Fruit fly (Drosophila melanogaster) whole organism, embryonic: ENCODE results near the gene CG46463.

Experiments used
- B-H1 ChIP-seq: fragments of 200-800 bp; sonication (Bioruptor generic); IDR thresholded peaks from 3 replicates; pipeline ENCODE4 v1.3.6; 2022; ENCODE audit warnings: missing biosample characterization, missing genetic modification characterization
- BtbVII ChIP-seq: fragments of 200-800 bp; sonication (Bioruptor generic); optimal IDR thresholded peaks from 3 replicates; lab custom pipeline; 2017; ENCODE audit warnings: missing biosample characterization, mild to moderate bottlenecking, missing genetic modification characterization
- CG10147 ChIP-seq: fragments of 200-800 bp; sonication (Bioruptor generic); optimal IDR thresholded peaks from 2 replicates; lab custom pipeline; 2019; ENCODE audit warnings: missing biosample characterization, mild to moderate bottlenecking, missing genetic modification characterization, moderate library complexity
- CG10267 ChIP-seq: fragments of 200-800 bp; sonication (Bioruptor generic); optimal IDR thresholded peaks from 2 replicates; lab custom pipeline; 2018; ENCODE audit warnings: missing biosample characterization, mild to moderate bottlenecking, missing genetic modification characterization, moderate library complexity
- CG10431 ChIP-seq: fragments of 200-800 bp; sonication (Bioruptor generic); optimal IDR thresholded peaks from 3 replicates; lab custom pipeline; 2018; ENCODE audit warnings: missing biosample characterization, mild to moderate bottlenecking, missing genetic modification characterization
- CG10543 ChIP-seq: fragments of 200-800 bp; sonication (Bioruptor generic); optimal IDR thresholded peaks from 3 replicates; lab custom pipeline; 2017; ENCODE audit warnings: missing biosample characterization, mild to moderate bottlenecking, missing genetic modification characterization, moderate library complexity
- CG12659 ChIP-seq: fragments of 200-800 bp; sonication (Bioruptor generic); optimal IDR thresholded peaks from 3 replicates; lab custom pipeline; 2017; ENCODE audit warnings: mild to moderate bottlenecking, missing biosample characterization, missing genetic modification reagents, missing genetic modification characterization
- CG13287 ChIP-seq: fragments of 200-800 bp; sonication (Bioruptor generic); IDR thresholded peaks from 2 replicates; pipeline ENCODE4 v1.3.6; 2022; ENCODE audit warnings: missing biosample characterization, missing genetic modification characterization; ENCODE audit not compliant: partially characterized antibody
- CG13424 ChIP-seq: fragments of 200-800 bp; sonication (Bioruptor generic); optimal IDR thresholded peaks from 2 replicates; lab custom pipeline; 2019; ENCODE audit warnings: missing biosample characterization, mild to moderate bottlenecking, missing genetic modification characterization, moderate library complexity
- CG13775 ChIP-seq: fragments of 200-800 bp; sonication (Bioruptor generic); optimal IDR thresholded peaks from 3 replicates; lab custom pipeline; 2017; ENCODE audit warnings: missing biosample characterization, mild to moderate bottlenecking, missing genetic modification characterization
- CG14014 ChIP-seq: fragments of 200-800 bp; sonication (Bioruptor generic); IDR thresholded peaks from 2 replicates; pipeline ENCODE4 v1.3.6; 2022; ENCODE audit warnings: missing biosample characterization, missing genetic modification characterization
- CG15011 ChIP-seq: fragments of 200-800 bp; sonication (Bioruptor generic); optimal IDR thresholded peaks from 3 replicates; lab custom pipeline; 2018; ENCODE audit warnings: missing biosample characterization, mild to moderate bottlenecking, missing genetic modification characterization
- CG1603 ChIP-seq: fragments of 200-800 bp; sonication (Bioruptor generic); optimal IDR thresholded peaks from 2 replicates; lab custom pipeline; 2019; ENCODE audit warnings: missing biosample characterization, mild to moderate bottlenecking, missing genetic modification characterization, moderate library complexity
- CG16813 ChIP-seq: fragments of 200-800 bp; sonication (Bioruptor generic); IDR thresholded peaks from 3 replicates; pipeline ENCODE4 v1.3.6; 2022; ENCODE audit warnings: missing biosample characterization, missing genetic modification characterization; ENCODE audit not compliant: partially characterized antibody
- CG31365 ChIP-seq: fragments of 200-800 bp; sonication (Bioruptor generic); optimal IDR thresholded peaks from 2 replicates; lab custom pipeline; 2018; ENCODE audit warnings: missing biosample characterization, mild to moderate bottlenecking, missing genetic modification characterization
- CG3163 ChIP-seq: fragments of 200-800 bp; sonication (Bioruptor generic); optimal IDR thresholded peaks from 3 replicates; lab custom pipeline; 2016; ENCODE audit warnings: missing biosample characterization, missing genetic modification characterization
- CG3995 ChIP-seq: fragments of 200-800 bp; sonication (Bioruptor generic); optimal IDR thresholded peaks from 3 replicates; lab custom pipeline; 2016; ENCODE audit warnings: missing biosample characterization, missing genetic modification characterization
- CG42726 ChIP-seq: fragments of 200-800 bp; sonication (Bioruptor generic); IDR thresholded peaks from 2 replicates; pipeline ENCODE4 v1.3.6; 2022; ENCODE audit warnings: missing biosample characterization, missing genetic modification characterization; ENCODE audit not compliant: partially characterized antibody
- CG4360 ChIP-seq: fragments of 200-800 bp; sonication (Bioruptor generic); IDR thresholded peaks from 2 replicates; pipeline ENCODE4 v1.3.6; 2022; ENCODE audit warnings: missing biosample characterization, missing genetic modification characterization
- CG43689 ChIP-seq: fragments of 200-800 bp; sonication (Bioruptor generic); IDR thresholded peaks from 2 replicates; pipeline ENCODE4 v1.3.6; 2022; ENCODE audit warnings: missing biosample characterization, missing genetic modification characterization
- CG4820 ChIP-seq: fragments of 200-800 bp; sonication (Bioruptor generic); optimal IDR thresholded peaks from 3 replicates; lab custom pipeline; 2016; ENCODE audit warnings: missing biosample characterization, missing genetic modification characterization
- CG8290 ChIP-seq, 3 experiments: fragments of 200-800 bp; sonication (Bioruptor generic); optimal IDR thresholded peaks; 2 replicates each; lab custom pipeline; 2016 to 2019; ENCODE audit warnings: missing biosample characterization in 3 of 3, missing genetic modification characterization in 3 of 3, mild to moderate bottlenecking in 2 of 3, moderate library complexity in 1 of 3
- CG9797 ChIP-seq: fragments of 200-800 bp; sonication (Bioruptor generic); optimal IDR thresholded peaks from 3 replicates; lab custom pipeline; 2018; ENCODE audit warnings: missing biosample characterization, mild to moderate bottlenecking, missing genetic modification characterization
- CHES-1-like ChIP-seq: fragments of 200-800 bp; sonication (Bioruptor generic); optimal IDR thresholded peaks from 2 replicates; lab custom pipeline; 2016; ENCODE audit warnings: missing biosample characterization, missing genetic modification characterization
- D ChIP-seq, 2 experiments: fragments of 200-800 bp in 1 of 2; fragments of >200 bp in 1 of 2; sonication (Bioruptor generic) in 1 of 2; optimal IDR thresholded peaks; 2 replicates in 1 of 2; 3 replicates in 1 of 2; lab custom pipeline; 2017; ENCODE audit warnings: mild to moderate bottlenecking in 1 of 2, missing biosample characterization in 1 of 2, missing genetic modification characterization in 1 of 2, missing genetic modification reagents in 1 of 2
- Dek ChIP-seq: fragments of 200-800 bp; sonication (Bioruptor generic); optimal IDR thresholded peaks from 3 replicates; lab custom pipeline; 2019; ENCODE audit warnings: missing biosample characterization, mild to moderate bottlenecking, missing genetic modification characterization, moderate library complexity
- Dref ChIP-seq: fragments of 200-800 bp; sonication (Bioruptor generic); IDR thresholded peaks from 2 replicates; pipeline ENCODE4 v1.3.6; 2022; ENCODE audit warnings: missing biosample characterization, missing genetic modification characterization
- E2f2 ChIP-seq: fragments of 200-800 bp; sonication (Bioruptor generic); IDR thresholded peaks from 2 replicates; pipeline ENCODE4 v1.3.6; 2022; ENCODE audit warnings: missing biosample characterization, missing genetic modification characterization
- ERR ChIP-seq: fragments of 200-800 bp; sonication (Bioruptor generic); optimal IDR thresholded peaks from 2 replicates; lab custom pipeline; 2016; ENCODE audit warnings: missing biosample characterization, missing genetic modification characterization
- Lim3 ChIP-seq: fragments of 200-800 bp; sonication (Bioruptor generic); IDR thresholded peaks from 2 replicates; pipeline ENCODE4 v1.3.6; 2022; ENCODE audit warnings: missing biosample characterization, missing genetic modification characterization
- Mad ChIP-seq: fragments of 200-800 bp; sonication (Bioruptor generic); optimal IDR thresholded peaks from 2 replicates; lab custom pipeline; 2016; ENCODE audit warnings: missing biosample characterization, missing genetic modification characterization
- Max ChIP-seq: fragments of 200-800 bp; sonication (Bioruptor generic); optimal IDR thresholded peaks from 2 replicates; lab custom pipeline; 2016; ENCODE audit warnings: missing biosample characterization, mild to moderate bottlenecking, missing genetic modification characterization
- Mrtf ChIP-seq: fragments of 200-800 bp; sonication (Bioruptor generic); IDR thresholded peaks from 3 replicates; pipeline ENCODE4 v1.3.6; 2022; ENCODE audit warnings: missing biosample characterization, missing genetic modification characterization
- Myb ChIP-seq: fragments of 200-800 bp; sonication (Bioruptor generic); optimal IDR thresholded peaks from 2 replicates; lab custom pipeline; 2016; ENCODE audit warnings: missing biosample characterization, missing genetic modification characterization
- Sin3A ChIP-seq: fragments of >200 bp; optimal IDR thresholded peaks from 2 replicates; lab custom pipeline; 2018
- Six4 ChIP-seq: fragments of 200-800 bp; sonication (Bioruptor generic); optimal IDR thresholded peaks from 2 replicates; lab custom pipeline; 2016; ENCODE audit warnings: missing biosample characterization, missing genetic modification characterization
- TFAM ChIP-seq: fragments of 200-800 bp; sonication (Bioruptor generic); optimal IDR thresholded peaks from 2 replicates; lab custom pipeline; 2017; ENCODE audit warnings: missing biosample characterization, missing genetic modification characterization, inconsistent platforms
- Xrp1 ChIP-seq: fragments of 200-800 bp; sonication (Bioruptor generic); IDR thresholded peaks from 2 replicates; pipeline ENCODE4 v1.3.6; 2022; ENCODE audit warnings: missing biosample characterization, missing genetic modification characterization
- YL-1 ChIP-seq: fragments of 200-800 bp; sonication (Bioruptor generic); optimal IDR thresholded peaks from 3 replicates; lab custom pipeline; 2017; ENCODE audit warnings: missing biosample characterization, mild to moderate bottlenecking, missing genetic modification characterization
- amos ChIP-seq: fragments of 200-800 bp; sonication (Bioruptor generic); IDR thresholded peaks from 2 replicates; pipeline ENCODE4 v1.3.6; 2022; ENCODE audit warnings: missing biosample characterization, missing genetic modification characterization; ENCODE audit not compliant: partially characterized antibody
- cwo ChIP-seq: fragments of 200-800 bp; sonication (Bioruptor generic); optimal IDR thresholded peaks from 3 replicates; lab custom pipeline; 2017; ENCODE audit warnings: missing biosample characterization, missing genetic modification characterization, mild to moderate bottlenecking, moderate library complexity, missing genetic modification reagents
- gcm ChIP-seq: fragments of 200-800 bp; sonication (Bioruptor generic); optimal IDR thresholded peaks from 2 replicates; lab custom pipeline; 2019; ENCODE audit warnings: missing biosample characterization, mild to moderate bottlenecking, missing genetic modification characterization, moderate library complexity
- h ChIP-seq: fragments of >200 bp; optimal IDR thresholded peaks from 2 replicates; lab custom pipeline; 2017
- insv ChIP-seq, 2 experiments: fragments of 200-800 bp; sonication (Bioruptor generic); optimal IDR thresholded peaks; 3 replicates each; lab custom pipeline; 2016 to 2018; ENCODE audit warnings: missing biosample characterization in 2 of 2, missing genetic modification characterization in 2 of 2
- lmd ChIP-seq: fragments of 200-800 bp; sonication (Bioruptor generic); IDR thresholded peaks from 2 replicates; pipeline ENCODE4 v1.3.6; 2022; ENCODE audit warnings: missing biosample characterization, missing genetic modification characterization
- nau ChIP-seq: fragments of 200-800 bp; sonication (Bioruptor generic); optimal IDR thresholded peaks from 3 replicates; lab custom pipeline; 2017; ENCODE audit warnings: missing biosample characterization, mild to moderate bottlenecking, missing genetic modification characterization, missing genetic modification reagents
- slbo ChIP-seq: fragments of 200-800 bp; sonication (Bioruptor generic); IDR thresholded peaks from 2 replicates; pipeline ENCODE4 v1.3.6; 2022; ENCODE audit warnings: missing biosample characterization, missing genetic modification characterization
- sug ChIP-seq: fragments of 200-800 bp; optimal IDR thresholded peaks from 2 replicates; lab custom pipeline; 2019; ENCODE audit warnings: missing biosample characterization, mild to moderate bottlenecking, missing genetic modification characterization, moderate library complexity
- tna ChIP-seq: fragments of 200-800 bp; sonication (Bioruptor generic); IDR thresholded peaks from 2 replicates; pipeline ENCODE4 v1.3.6; 2022; ENCODE audit warnings: missing biosample characterization, missing genetic modification characterization; ENCODE audit not compliant: partially characterized antibody
- unc-4 ChIP-seq: fragments of 200-800 bp; sonication (Bioruptor generic); IDR thresholded peaks from 2 replicates; pipeline ENCODE4 v1.3.6; 2022; ENCODE audit warnings: missing biosample characterization, missing genetic modification characterization; ENCODE audit not compliant: partially characterized antibody

The CG46463 gene

dm6 chr3L:3471174-3471573 lies 10.1 kb downstream of the CG46463 start, which contains the start of gene CG14971 (continued):
- no peak for TF ChIP-seq CG10147
- TF ChIP-seq Six4 = no peak
- peak; percentile 41 for TF ChIP-seq Sin3A (lab: Kevin White, UChicago)
- TF ChIP-seq CG3995 (GFP tag; lab: Kevin White, UChicago) = peak; percentile 72
- TF ChIP-seq Dref (GFP tag; lab: Robert Waterston, UW) = peak; percentile 92
- no peak for TF ChIP-seq cwo (GFP tag; lab: Kevin White, UChicago)
- TF ChIP-seq CG13775 (GFP tag; lab: Kevin White, UChicago) = peak; percentile 22
- no peak for TF ChIP-seq CG10431 (GFP tag; lab: Kevin White, UChicago)
- TF ChIP-seq lmd (GFP tag; lab: Robert Waterston, UW) = peak; percentile 48; the same call in 1 of the 2 replicates
- peak; percentile 25; the same call in 1 of the 2 replicates for TF ChIP-seq CG14014
- TF ChIP-seq Xrp1 (GFP tag; lab: Robert Waterston, UW) = peak; percentile 35
- TF ChIP-seq CG4820 (GFP tag; lab: Kevin White, UChicago) = no peak
- TF ChIP-seq E2f2 (GFP tag; lab: Robert Waterston, UW) = peak; percentile 77
- peak; percentile 51 for TF ChIP-seq Dek
- TF ChIP-seq slbo (GFP tag; lab: Robert Waterston, UW) = peak; percentile 76
- peak; percentile 44 for TF ChIP-seq Mad (GFP tag; lab: Kevin White, UChicago)
- peak; percentile 67 for TF ChIP-seq Myb (GFP tag; lab: Kevin White, UChicago)
- TF ChIP-seq unc-4 (GFP tag; lab: Robert Waterston, UW) = peak; percentile 85
- TF ChIP-seq TFAM = no peak
- TF ChIP-seq h (lab: Kevin White, UChicago) = no peak
- peak; percentile 67 for TF ChIP-seq CG1603 (tag; lab: Kevin White, UChicago)
- TF ChIP-seq CG43689 (GFP tag; lab: Robert Waterston, UW) = no peak
- TF ChIP-seq CG42726 (GFP tag; lab: Robert Waterston, UW) = peak; percentile 77
- TF ChIP-seq ERR (GFP tag; lab: Kevin White, UChicago) = no peak
- TF ChIP-seq amos (GFP tag; lab: Robert Waterston, UW) = peak; percentile 86
- peak; percentile 28 for TF ChIP-seq Max (GFP tag; lab: Kevin White, UChicago)
- TF ChIP-seq CG15011 = no peak
- no peak for TF ChIP-seq B-H1 (GFP tag; lab: Robert Waterston, UW)
- TF ChIP-seq CG31365 (tag; lab: Kevin White, UChicago) = no peak
- TF ChIP-seq nau = no peak
- TF ChIP-seq D (optimal IDR thresholded peaks at IDR 0.05; lab: Kevin White, UChicago) = no peak
- TF ChIP-seq D (GFP tag; optimal IDR thresholded peaks at IDR 0.05; lab: Kevin White, UChicago) = no peak
- peak; percentile 61 for TF ChIP-seq sug
- TF ChIP-seq CG10543 (GFP tag; lab: Kevin White, UChicago) = peak; percentile 23
- TF ChIP-seq CG16813 = peak; percentile 83
- TF ChIP-seq Mrtf = no peak
- TF ChIP-seq CG13287 (GFP tag; lab: Robert Waterston, UW) = peak; percentile 91
- peak; percentile 26 for TF ChIP-seq CG8290 (GFP tag; optimal IDR thresholded peaks at IDR 0.05; lab: Kevin White, UChicago)
- TF ChIP-seq CG8290 (tag; optimal IDR thresholded peaks at IDR 0.05; lab: Kevin White, UChicago) = peak in 1 of 2 experiments; percentile 88
- no peak for TF ChIP-seq BtbVII (GFP tag; lab: Kevin White, UChicago)
- peak; percentile 14 for TF ChIP-seq CG13424
- TF ChIP-seq CHES-1-like = peak; percentile 49
- peak; percentile 38 for TF ChIP-seq CG9797 (GFP tag; lab: Kevin White, UChicago)
- peak; percentile 26 for TF ChIP-seq CG3163 (GFP tag; lab: Kevin White, UChicago)
- TF ChIP-seq CG10267 = peak; percentile 23
- TF ChIP-seq YL-1 (GFP tag; lab: Kevin White, UChicago) = peak; percentile 60
- peak; percentile 51 for TF ChIP-seq CG12659 (GFP tag; lab: Kevin White, UChicago)
- peak; percentile 78 for TF ChIP-seq tna
- TF ChIP-seq insv (GFP tag; optimal IDR thresholded peaks at IDR 0.05; lab: Kevin White, UChicago) = no peak
- no peak for TF ChIP-seq CG4360 (GFP tag; lab: Robert Waterston, UW)
- no peak for TF ChIP-seq gcm (GFP tag; lab: Kevin White, UChicago)
- TF ChIP-seq Lim3 (GFP tag; lab: Robert Waterston, UW) = no peak
